Worm (Caenorhabditis elegans) whole organism, L2 larva: ENCODE results near the gene elt-7.

Source experiments
- C34F6.9 ChIP-seq: fragments of 150-350 bp; optimal IDR thresholded peaks from 2 replicates; lab custom pipeline; 2014; ENCODE audit warnings: missing biosample characterization, missing genetic modification characterization
- F13H6.1 ChIP-seq: sonication (generic microtip); optimal IDR thresholded peaks from 2 replicates; lab custom pipeline; 2016; ENCODE audit warnings: missing genetic modification characterization, missing compliant biosample characterization
- R02D3.7 ChIP-seq: fragments of 150-350 bp; optimal IDR thresholded peaks from 2 replicates; lab custom pipeline; 2014; ENCODE audit warnings: missing biosample characterization, missing genetic modification characterization
- Y55F3AM.14 ChIP-seq: fragments of 200-800 bp; sonication (Bioruptor generic); optimal IDR thresholded peaks from 2 replicates; lab custom pipeline; 2018; ENCODE audit warnings: mild to moderate bottlenecking, missing genetic modification characterization, missing compliant biosample characterization
- ZK546.5 ChIP-seq: sonication (generic microtip); optimal IDR thresholded peaks from 2 replicates; lab custom pipeline; 2017; ENCODE audit warnings: missing biosample characterization, missing genetic modification characterization
- aly-2 ChIP-seq: fragments of 150-350 bp; optimal IDR thresholded peaks from 2 replicates; lab custom pipeline; 2014; ENCODE audit warnings: missing biosample characterization, missing genetic modification characterization
- ama-1 ChIP-seq: fragments of 150-350 bp; optimal IDR thresholded peaks from 2 replicates; lab custom pipeline; 2018; ENCODE audit warnings: inconsistent platforms
- blmp-1 ChIP-seq: sonication (generic microtip); optimal IDR thresholded peaks from 2 replicates; lab custom pipeline; 2017; ENCODE audit warnings: missing genetic modification characterization, mild to moderate bottlenecking, missing compliant biosample characterization, antibody characterized with exemption, moderate library complexity; ENCODE audit not compliant: insufficient read depth
- ceh-16 ChIP-seq: fragments of 150-350 bp; optimal IDR thresholded peaks from 2 replicates; lab custom pipeline; 2014; ENCODE audit warnings: missing biosample characterization, missing genetic modification characterization
- ceh-82 ChIP-seq: fragments of 150-350 bp; optimal IDR thresholded peaks from 2 replicates; lab custom pipeline; 2014; ENCODE audit warnings: missing biosample characterization, missing genetic modification characterization
- crh-2 ChIP-seq: sonication (generic microtip); optimal IDR thresholded peaks from 2 replicates; lab custom pipeline; 2017; ENCODE audit warnings: missing biosample characterization, missing genetic modification characterization
- dmd-4 ChIP-seq: sonication (generic microtip); optimal IDR thresholded peaks from 2 replicates; lab custom pipeline; 2017; ENCODE audit warnings: missing biosample characterization, missing genetic modification characterization
- elt-3 ChIP-seq: sonication (generic microtip); optimal IDR thresholded peaks from 2 replicates; lab custom pipeline; 2017; ENCODE audit warnings: missing biosample characterization, missing genetic modification characterization
- lin-11 ChIP-seq: fragments of 150-350 bp; sonication (generic microtip); optimal IDR thresholded peaks from 2 replicates; lab custom pipeline; 2014; ENCODE audit warnings: missing biosample characterization, missing genetic modification characterization, inconsistent platforms, mixed read lengths
- lin-13 ChIP-seq: fragments of 150-350 bp; optimal IDR thresholded peaks from 2 replicates; lab custom pipeline; 2014; ENCODE audit warnings: missing biosample characterization, missing genetic modification reagents, missing genetic modification characterization
- lsy-2 ChIP-seq, 2 experiments: fragments of 150-350 bp in 1 of 2; sonication (generic microtip) in 1 of 2; optimal IDR thresholded peaks; 2 replicates each; lab custom pipeline; 2014 to 2017; ENCODE audit warnings: missing biosample characterization in 2 of 2, missing genetic modification characterization in 2 of 2
- mab-5 ChIP-seq: fragments of 150-350 bp; optimal IDR thresholded peaks from 2 replicates; lab custom pipeline; 2014; ENCODE audit warnings: missing biosample characterization, missing genetic modification characterization
- mdl-1 ChIP-seq, 2 experiments: fragments of 150-350 bp in 1 of 2; sonication (generic microtip) in 1 of 2; optimal IDR thresholded peaks; 2 replicates each; lab custom pipeline; 2017; ENCODE audit warnings: missing biosample characterization in 2 of 2, missing genetic modification characterization in 2 of 2
- nhr-10 ChIP-seq: sonication (generic microtip); optimal IDR thresholded peaks from 2 replicates; lab custom pipeline; 2017; ENCODE audit warnings: missing biosample characterization, missing genetic modification characterization
- nhr-11 ChIP-seq: fragments of 150-350 bp; optimal IDR thresholded peaks from 2 replicates; lab custom pipeline; 2014; ENCODE audit warnings: missing biosample characterization, missing genetic modification characterization
- nhr-12 ChIP-seq: fragments of 150-350 bp; optimal IDR thresholded peaks from 2 replicates; lab custom pipeline; 2014; ENCODE audit warnings: missing biosample characterization, missing genetic modification characterization
- nhr-129 ChIP-seq: fragments of 150-350 bp; optimal IDR thresholded peaks from 2 replicates; lab custom pipeline; 2014; ENCODE audit warnings: missing biosample characterization, missing genetic modification characterization
- nhr-21 ChIP-seq: fragments of 150-350 bp; optimal IDR thresholded peaks from 2 replicates; lab custom pipeline; 2014; ENCODE audit warnings: missing biosample characterization, missing genetic modification characterization
- nhr-237 ChIP-seq: fragments of 150-350 bp; optimal IDR thresholded peaks from 2 replicates; lab custom pipeline; 2014; ENCODE audit warnings: missing biosample characterization, missing genetic modification characterization
- nhr-25 ChIP-seq: fragments of 150-350 bp; sonication (generic microtip); optimal IDR thresholded peaks from 3 replicates; lab custom pipeline; 2014; ENCODE audit warnings: missing biosample characterization, missing genetic modification characterization
- nhr-6 ChIP-seq: fragments of 150-350 bp; optimal IDR thresholded peaks from 2 replicates; lab custom pipeline; 2014; ENCODE audit warnings: missing biosample characterization, missing genetic modification characterization
- nhr-77 ChIP-seq: fragments of 150-350 bp; optimal IDR thresholded peaks from 2 replicates; lab custom pipeline; 2014; ENCODE audit warnings: missing biosample characterization, missing genetic modification characterization
- peb-1 ChIP-seq: fragments of 150-350 bp; optimal IDR thresholded peaks from 2 replicates; lab custom pipeline; 2014; ENCODE audit warnings: missing biosample characterization, missing genetic modification characterization
- sem-4 ChIP-seq: fragments of 150-350 bp; optimal IDR thresholded peaks from 2 replicates; lab custom pipeline; 2014; ENCODE audit warnings: missing biosample characterization, missing genetic modification reagents, missing genetic modification characterization
- snpc-4 ChIP-seq: fragments of 150-350 bp; optimal IDR thresholded peaks from 2 replicates; lab custom pipeline; 2014; ENCODE audit warnings: missing biosample characterization, missing genetic modification characterization
- unc-62 ChIP-seq: fragments of 150-350 bp; optimal IDR thresholded peaks from 2 replicates; lab custom pipeline; 2014; ENCODE audit warnings: missing biosample characterization, missing genetic modification reagents, missing genetic modification characterization
- zag-1 ChIP-seq: fragments of 150-350 bp; optimal IDR thresholded peaks from 2 replicates; lab custom pipeline; 2014; ENCODE audit warnings: missing biosample characterization, missing genetic modification characterization
- ztf-1 ChIP-seq: fragments of 200-800 bp; sonication (Bioruptor generic); conservative IDR thresholded peaks from 2 replicates; pipeline ENCODE4 v1.3.6; 2022; ENCODE audit warnings: missing genetic modification characterization, missing compliant biosample characterization
- ztf-4 ChIP-seq: fragments of 150-350 bp; optimal IDR thresholded peaks from 2 replicates; lab custom pipeline; 2014; ENCODE audit warnings: missing biosample characterization, missing genetic modification characterization

The elt-7 gene

DNA sequence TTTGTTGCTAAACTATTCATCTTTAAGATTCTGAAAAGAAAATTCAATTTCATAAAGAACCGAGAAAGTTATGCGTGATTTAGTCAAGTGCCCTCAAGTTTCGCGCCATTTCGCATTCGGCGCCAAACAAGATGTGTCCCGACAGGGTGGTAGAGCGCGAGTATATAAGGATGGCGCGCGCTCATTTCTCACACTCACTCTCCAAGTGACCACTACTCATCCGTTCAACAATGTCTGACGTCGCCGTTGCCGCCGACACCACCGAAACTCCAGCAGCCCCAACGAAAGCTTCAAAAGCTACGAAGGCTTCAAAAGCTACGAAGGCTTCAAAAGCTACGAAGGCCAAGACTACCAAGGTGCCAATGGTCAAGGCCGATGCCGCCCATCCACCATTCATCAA lies 16.3 kb upstream of the elt-7 start, which contains the start of gene hil-4:
Gene hil-4 (plus strand): TSS at position 191 of the 400 bp plus-strand sequence.
- TF ChIP-seq nhr-237 (no peak), lsy-2 (tag; optimal IDR thresholded peaks at IDR 0.05; lab: Kevin White, UChicago) (no peak), nhr-77 (tag; lab: Kevin White, UChicago) (no peak), nhr-21 (tag; lab: Kevin White, UChicago) (no peak), ceh-82 (tag; lab: Kevin White, UChicago) (no peak), C34F6.9 (no peak)

- TF ChIP-seq nhr-237 (no peak), ZK546.5 (tag; lab: Kevin White, UChicago) (no peak), dmd-4 (tag; lab: Kevin White, UChicago) (no peak), nhr-10 (tag; lab: Kevin White, UChicago) (no peak), Y55F3AM.14 (GFP tag; lab: Kevin White, UChicago) (peak; percentile 0), mab-5 (tag; lab: Kevin White, UChicago) (no peak)
Observed at ce11 chrV:4754684-4755211, 15.7 kb upstream of the elt-7 start.

ce11 chrV:4755308-4756029 lies 15.0 kb upstream of the elt-7 start, which contains the start of gene pgl-3:
Gene pgl-3 (plus strand): TSS chrV:4755979.
- no peak for TF ChIP-seq R02D3.7 (tag; lab: Kevin White, UChicago)
- TF ChIP-seq nhr-25 (tag; lab: Kevin White, UChicago) = no peak
- TF ChIP-seq crh-2 (tag; lab: Kevin White, UChicago) = no peak
- no peak for TF ChIP-seq peb-1
- no peak for TF ChIP-seq zag-1 (tag; lab: Kevin White, UChicago)
- TF ChIP-seq blmp-1 (tag; lab: Kevin White, UChicago) = no peak
- no peak for TF ChIP-seq snpc-4 (tag; lab: Kevin White, UChicago)
- no peak for TF ChIP-seq sem-4
- no peak for TF ChIP-seq lin-11
- no peak for TF ChIP-seq mdl-1 (tag; optimal IDR thresholded peaks at IDR 0.05; lab: Kevin White, UChicago)
- no peak for TF ChIP-seq ceh-16 (tag; lab: Kevin White, UChicago)
- no peak for TF ChIP-seq nhr-237
- no peak for TF ChIP-seq elt-3 (tag; lab: Kevin White, UChicago)
- no peak for TF ChIP-seq ceh-82 (tag; lab: Kevin White, UChicago)
- no peak for TF ChIP-seq nhr-21 (tag; lab: Kevin White, UChicago)
- TF ChIP-seq aly-2 (tag; lab: Kevin White, UChicago) = no peak
- no peak for TF ChIP-seq lin-13 (GFP tag; lab: Kevin White, UChicago)
- TF ChIP-seq ztf-1 (GFP tag; lab: Robert Waterston, UW) = no peak
- no peak for TF ChIP-seq dmd-4 (tag; lab: Kevin White, UChicago)
- TF ChIP-seq, all 48 proteins: peak for 0

DNA sequence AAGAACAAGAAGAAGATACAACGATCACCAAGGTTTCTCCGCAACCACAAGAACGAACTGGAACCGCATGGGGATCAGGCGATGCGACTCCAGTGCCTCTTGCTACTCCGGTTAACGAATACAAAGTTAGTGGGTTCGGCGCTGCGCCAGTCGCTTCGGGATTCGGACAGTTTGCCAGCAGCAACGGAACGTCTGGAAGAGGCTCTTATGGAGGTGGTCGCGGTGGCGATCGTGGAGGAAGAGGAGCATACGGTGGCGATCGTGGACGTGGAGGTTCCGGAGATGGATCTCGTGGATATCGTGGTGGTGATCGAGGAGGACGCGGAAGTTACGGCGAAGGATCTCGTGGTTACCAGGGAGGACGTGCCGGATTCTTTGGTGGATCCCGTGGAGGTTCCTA lies 12.5 kb upstream of the elt-7 start:
- no peak for TF ChIP-seq unc-62 (GFP tag; lab: Kevin White, UChicago)

DNA sequence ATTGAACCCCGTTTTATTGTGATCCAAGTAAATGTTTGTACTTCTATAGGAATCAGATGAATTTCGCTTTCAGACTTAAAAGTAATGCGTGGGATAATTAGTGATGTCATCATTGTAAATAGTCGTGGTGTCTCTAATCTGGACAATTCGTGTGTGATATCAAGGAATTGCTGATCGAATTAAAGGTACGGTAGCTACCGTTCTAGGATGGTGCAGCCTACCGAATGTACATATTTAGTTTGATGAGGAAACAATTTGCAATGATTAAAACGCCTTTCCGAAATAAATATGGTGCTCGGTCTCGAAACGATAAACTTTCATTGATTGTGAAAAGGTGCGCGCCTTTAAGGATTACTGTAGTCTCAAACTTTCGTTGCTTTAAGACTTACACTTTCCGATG lies 11.9 kb upstream of the elt-7 start:
- no peak for TF ChIP-seq nhr-12 (tag; lab: Kevin White, UChicago)
- TF ChIP-seq ztf-1 (GFP tag; lab: Robert Waterston, UW) = no peak
- no peak for TF ChIP-seq F13H6.1 (tag; lab: Kevin White, UChicago)
- no peak for TF ChIP-seq nhr-11
- TF ChIP-seq peb-1 = no peak
- TF ChIP-seq mab-5 (tag; lab: Kevin White, UChicago) = no peak
- TF ChIP-seq ceh-16 (tag; lab: Kevin White, UChicago) = no peak
- TF ChIP-seq dmd-4 (tag; lab: Kevin White, UChicago) = no peak
- no peak for TF ChIP-seq ama-1 (lab: Kevin White, UChicago)
- TF ChIP-seq C34F6.9 = no peak
- no peak for TF ChIP-seq crh-2 (tag; lab: Kevin White, UChicago)
- TF ChIP-seq ztf-4 (tag; lab: Kevin White, UChicago) = no peak
- no peak for TF ChIP-seq unc-62 (GFP tag; lab: Kevin White, UChicago)
- TF ChIP-seq nhr-129 (tag; lab: Kevin White, UChicago) = no peak
- TF ChIP-seq lin-11 = no peak
- TF ChIP-seq nhr-6 (tag; lab: Kevin White, UChicago) = no peak
